Fruit fly (Drosophila melanogaster) whole organism, pupa: Measurements from ENCODE around the gene pps.

Experiments
- CG10348 ChIP-seq: fragments of 200-800 bp; sonication (Bioruptor generic); IDR thresholded peaks from 2 replicates; pipeline ENCODE4 v1.3.6; 2022; ENCODE audit warnings: missing biosample characterization, missing genetic modification characterization
- CG12605 ChIP-seq: fragments of 200-800 bp; sonication (Bioruptor generic); IDR thresholded peaks from 2 replicates; pipeline ENCODE4 v1.3.6; 2022; ENCODE audit warnings: missing biosample characterization, missing genetic modification characterization
- CG13204 ChIP-seq: fragments of 200-800 bp; sonication (Bioruptor generic); optimal IDR thresholded peaks from 2 replicates; lab custom pipeline; 2018; ENCODE audit warnings: missing biosample characterization, mild to moderate bottlenecking, missing genetic modification characterization, moderate library complexity
- CG14655 ChIP-seq: fragments of 200-800 bp; sonication (Bioruptor generic); optimal IDR thresholded peaks from 3 replicates; lab custom pipeline; 2017; ENCODE audit warnings: mild to moderate bottlenecking, missing biosample characterization, missing genetic modification reagents, missing genetic modification characterization
- CG15710 ChIP-seq: fragments of 200-800 bp; sonication (Bioruptor generic); optimal IDR thresholded peaks from 2 replicates; lab custom pipeline; 2018; ENCODE audit warnings: missing biosample characterization, mild to moderate bottlenecking, missing genetic modification characterization, moderate library complexity
- CG17806 ChIP-seq: fragments of 200-800 bp; sonication (Bioruptor generic); optimal IDR thresholded peaks from 2 replicates; lab custom pipeline; 2018; ENCODE audit warnings: missing biosample characterization, mild to moderate bottlenecking, missing genetic modification characterization, moderate library complexity
- CG32121 ChIP-seq: fragments of 200-800 bp; sonication (Bioruptor generic); IDR thresholded peaks from 2 replicates; pipeline ENCODE4 v1.3.6; 2022; ENCODE audit warnings: missing biosample characterization, missing genetic modification characterization
- CG34367 ChIP-seq: fragments of 200-800 bp; sonication (Bioruptor generic); optimal IDR thresholded peaks from 2 replicates; lab custom pipeline; 2018; ENCODE audit warnings: missing biosample characterization, mild to moderate bottlenecking, missing genetic modification characterization
- CG4496 ChIP-seq: fragments of 200-800 bp; sonication (Bioruptor generic); IDR thresholded peaks from 3 replicates; pipeline ENCODE4 v1.3.6; 2022; ENCODE audit warnings: missing biosample characterization, missing genetic modification characterization
- CG8159 ChIP-seq: fragments of 200-800 bp; sonication (Bioruptor generic); optimal IDR thresholded peaks from 3 replicates; lab custom pipeline; 2018; ENCODE audit warnings: missing biosample characterization, mild to moderate bottlenecking, missing genetic modification characterization, moderate library complexity
- CG8301 ChIP-seq: fragments of 200-800 bp; sonication (Bioruptor generic); optimal IDR thresholded peaks from 2 replicates; lab custom pipeline; 2018; ENCODE audit warnings: missing biosample characterization, mild to moderate bottlenecking, missing genetic modification characterization
- CG9948 ChIP-seq: fragments of 200-800 bp; sonication (Bioruptor generic); optimal IDR thresholded peaks from 2 replicates; lab custom pipeline; 2018; ENCODE audit warnings: missing biosample characterization, mild to moderate bottlenecking, missing genetic modification characterization, moderate library complexity
- D1 ChIP-seq: fragments of 200-800 bp; sonication (Bioruptor generic); optimal IDR thresholded peaks from 2 replicates; lab custom pipeline; 2018; ENCODE audit warnings: missing biosample characterization, mild to moderate bottlenecking, missing genetic modification characterization, moderate library complexity
- EcR ChIP-seq: fragments of 200-800 bp; sonication (Bioruptor generic); optimal IDR thresholded peaks from 3 replicates; lab custom pipeline; 2019; ENCODE audit warnings: missing biosample characterization, missing genetic modification characterization, mild to moderate bottlenecking, moderate library complexity, missing genetic modification reagents
- Ets98B ChIP-seq: fragments of 200-800 bp; sonication (Bioruptor generic); IDR thresholded peaks from 2 replicates; pipeline ENCODE4 v1.3.6; 2022; ENCODE audit warnings: missing biosample characterization, missing genetic modification characterization
- Pif1A ChIP-seq: fragments of 200-800 bp; sonication (Bioruptor generic); optimal IDR thresholded peaks from 3 replicates; lab custom pipeline; 2016; ENCODE audit warnings: missing biosample characterization, missing genetic modification characterization
- Pif1B ChIP-seq: fragments of 200-800 bp; sonication (Bioruptor generic); optimal IDR thresholded peaks from 3 replicates; lab custom pipeline; 2016; ENCODE audit warnings: missing biosample characterization, missing genetic modification characterization
- Snoo ChIP-seq: fragments of 200-800 bp; sonication (Bioruptor generic); optimal IDR thresholded peaks from 3 replicates; lab custom pipeline; 2017; ENCODE audit warnings: missing biosample characterization, mild to moderate bottlenecking, missing genetic modification characterization, inconsistent platforms
- fd96Ca ChIP-seq: fragments of 200-800 bp; sonication (Bioruptor generic); IDR thresholded peaks from 3 replicates; pipeline ENCODE4 v1.3.6; 2022; ENCODE audit warnings: missing biosample characterization, missing genetic modification characterization
- gl ChIP-seq: fragments of 200-800 bp; sonication (Bioruptor generic); optimal IDR thresholded peaks from 2 replicates; lab custom pipeline; 2018; ENCODE audit warnings: missing biosample characterization, mild to moderate bottlenecking, missing genetic modification characterization
- rn ChIP-seq: fragments of 200-800 bp; sonication (Bioruptor generic); IDR thresholded peaks from 2 replicates; pipeline ENCODE4 v1.3.6; 2022; ENCODE audit warnings: missing biosample characterization, missing genetic modification characterization

The pps gene

dm6 chr3R:12450713-12451259 lies 37.2 kb downstream of the pps start:
- TF ChIP-seq CG14655 (no peak), EcR (peak; percentile 91)

- TF ChIP-seq CG10348: 0 out of 2 replicates have a peak, but pooled peaks have one; percentile 11
- TF ChIP-seq CG17806 (tag; lab: Kevin White, UChicago): peak; percentile 27
- no peak for TF ChIP-seq CG14655
- TF ChIP-seq rn (GFP tag; lab: Robert Waterston, UW): no peak
- 0 out of 2 replicates have a peak, but pooled peaks have one; percentile 35 for TF ChIP-seq CG12605 (GFP tag; lab: Robert Waterston, UW)
- no peak for TF ChIP-seq Pif1B (GFP tag; lab: Kevin White, UChicago)
- peak; percentile 29 for TF ChIP-seq Ets98B (GFP tag; lab: Robert Waterston, UW)
- peak; percentile 22; the same call in 1 of the 2 replicates for TF ChIP-seq CG32121 (GFP tag; lab: Robert Waterston, UW)
- TF ChIP-seq CG8301 (tag; lab: Kevin White, UChicago): peak; percentile 20
- no peak for TF ChIP-seq fd96Ca (GFP tag; lab: Robert Waterston, UW)
- TF ChIP-seq CG4496 (GFP tag; lab: Robert Waterston, UW): 0 out of 3 replicates have a peak, but pooled peaks have one; percentile 49
- peak; percentile 21 for TF ChIP-seq CG15710
- TF ChIP-seq EcR: no peak
- TF ChIP-seq CG13204: no peak
- no peak for TF ChIP-seq Snoo (tag; lab: Kevin White, UChicago)
- TF ChIP-seq gl (tag; lab: Kevin White, UChicago): no peak
- peak; percentile 32 for TF ChIP-seq CG8159 (tag; lab: Kevin White, UChicago)
- TF ChIP-seq CG9948 (tag; lab: Kevin White, UChicago): peak; percentile 22
- no peak for TF ChIP-seq D1 (tag; lab: Kevin White, UChicago)
- peak; percentile 15 for TF ChIP-seq CG34367 (tag; lab: Kevin White, UChicago)
- no peak for TF ChIP-seq Pif1A (GFP tag; lab: Kevin White, UChicago)
Measured at dm6 chr3R:12451376-12451775, 37.7 kb downstream of the pps start.

dm6 chr3R:12451888-12452514 lies 38.4 kb downstream of the pps start, which contains the start of gene CG5509:
CG5509 (plus strand) TSS chr3R:12452464.
- TF ChIP-seq Ets98B (GFP tag; lab: Robert Waterston, UW) (peak; percentile 43), CG4496 (GFP tag; lab: Robert Waterston, UW) (0 out of 3 replicates have a peak, but pooled peaks have one; percentile 22), EcR (peak; percentile 63), CG13204 (peak; percentile 92), gl (tag; lab: Kevin White, UChicago) (no peak), D1 (tag; lab: Kevin White, UChicago) (no peak), CG10348 (0 out of 2 replicates have a peak, but pooled peaks have one; percentile 9), CG8159 (tag; lab: Kevin White, UChicago) (no peak)

- TF ChIP-seq Pif1B (GFP tag; lab: Kevin White, UChicago) (no peak), EcR (peak; percentile 77)
- TF ChIP-seq, all 21 proteins: peak for 1
Measured at dm6 chr3R:12454492-12454891, 40.9 kb downstream of the pps start.

dm6 chr3R:12456370-12456940 lies 42.8 kb downstream of the pps start, which contains the start of gene trus:
trus (plus strand) TSS chr3R:12456573.
- no peak for TF ChIP-seq CG17806 (tag; lab: Kevin White, UChicago)
- no peak for TF ChIP-seq CG8159 (tag; lab: Kevin White, UChicago)
- TF ChIP-seq CG13204: no peak
- TF ChIP-seq CG4496 (GFP tag; lab: Robert Waterston, UW): no peak
- no peak for TF ChIP-seq CG10348
- TF ChIP-seq Pif1B (GFP tag; lab: Kevin White, UChicago): no peak
- no peak for TF ChIP-seq CG34367 (tag; lab: Kevin White, UChicago)
- TF ChIP-seq CG15710: no peak
- TF ChIP-seq CG9948 (tag; lab: Kevin White, UChicago): no peak
- TF ChIP-seq EcR: no peak
- no peak for TF ChIP-seq Snoo (tag; lab: Kevin White, UChicago)
- TF ChIP-seq fd96Ca (GFP tag; lab: Robert Waterston, UW): no peak
- TF ChIP-seq CG12605 (GFP tag; lab: Robert Waterston, UW): no peak
- no peak for TF ChIP-seq CG32121 (GFP tag; lab: Robert Waterston, UW)
- TF ChIP-seq D1 (tag; lab: Kevin White, UChicago): no peak
- TF ChIP-seq, all 21 proteins: peak for 0

dm6 chr3R:12459879-12460522 lies 46.4 kb downstream of the pps start, which contains the start of the genes CG5961 and Polr3C:
CG5961 (minus strand) TSS chr3R:12460294.
Polr3C (plus strand) TSS chr3R:12460414.
- no peak for TF ChIP-seq CG14655
- TF ChIP-seq CG34367 (tag; lab: Kevin White, UChicago): no peak
- TF ChIP-seq D1 (tag; lab: Kevin White, UChicago): no peak
- no peak for TF ChIP-seq CG10348
- TF ChIP-seq Pif1B (GFP tag; lab: Kevin White, UChicago): no peak
- TF ChIP-seq gl (tag; lab: Kevin White, UChicago): no peak
- no peak for TF ChIP-seq Ets98B (GFP tag; lab: Robert Waterston, UW)
- TF ChIP-seq Pif1A (GFP tag; lab: Kevin White, UChicago): no peak
- no peak for TF ChIP-seq CG8159 (tag; lab: Kevin White, UChicago)
- no peak for TF ChIP-seq EcR
- no peak for TF ChIP-seq CG4496 (GFP tag; lab: Robert Waterston, UW)
- no peak for TF ChIP-seq CG13204
- TF ChIP-seq CG32121 (GFP tag; lab: Robert Waterston, UW): no peak
- TF ChIP-seq fd96Ca (GFP tag; lab: Robert Waterston, UW): no peak
- TF ChIP-seq rn (GFP tag; lab: Robert Waterston, UW): no peak
- TF ChIP-seq CG17806 (tag; lab: Kevin White, UChicago): no peak
- no peak for TF ChIP-seq Snoo (tag; lab: Kevin White, UChicago)
- TF ChIP-seq CG8301 (tag; lab: Kevin White, UChicago): no peak
- TF ChIP-seq CG9948 (tag; lab: Kevin White, UChicago): no peak
